Worm (Caenorhabditis elegans): ENCODE data around the gene clec-134.

ce11 chrII:3547282-3547681 is 32.6 kb upstream of the clec-134 start:
- TF ChIP-seq ztf-29 (GFP tag; IDR thresholded peaks at IDR 0.05) (no peak; the same call in 1 of the 2 replicates), flt-1 (GFP tag; IDR thresholded peaks at IDR 0.05) (no peak), ref-1 (GFP tag; conservative IDR thresholded peaks at IDR 0.05) (no peak), med-1 (GFP tag; optimal IDR thresholded peaks at IDR 0.05; ENCODE audit: insufficient read depth) (no peak), klf-2 (GFP tag; conservative IDR thresholded peaks at IDR 0.05) (no peak), T22C8.4 (GFP tag; IDR thresholded peaks at IDR 0.05) (no peak), cog-1 (tag; optimal IDR thresholded peaks at IDR 0.05) (no peak)

Measured in whole organism, midembryonic.